Fruit fly (Drosophila melanogaster) whole organism, prepupa: ENCODE measurements around the gene CG43402.

ENCODE experiments used
- Blimp-1 ChIP-seq: fragments of 200-800 bp; sonication (Bioruptor generic); optimal IDR thresholded peaks from 3 replicates; lab custom pipeline; 2017; ENCODE audit warnings: missing biosample characterization, missing genetic modification characterization, mild to moderate bottlenecking, moderate library complexity, missing genetic modification reagents
- CG10669 ChIP-seq: fragments of 200-800 bp; sonication (Bioruptor generic); optimal IDR thresholded peaks from 3 replicates; lab custom pipeline; 2018; ENCODE audit warnings: missing biosample characterization, mild to moderate bottlenecking, missing genetic modification characterization, moderate library complexity
- CG11294 ChIP-seq: fragments of 200-800 bp; sonication (Bioruptor generic); IDR thresholded peaks from 2 replicates; pipeline ENCODE4 v1.3.6; 2022; ENCODE audit warnings: missing biosample characterization, missing genetic modification characterization
- CG11762 ChIP-seq: fragments of 200-800 bp; sonication (Bioruptor generic); optimal IDR thresholded peaks from 3 replicates; lab custom pipeline; 2016; ENCODE audit warnings: missing biosample characterization, missing genetic modification characterization; ENCODE audit not compliant: insufficient read depth
- CG15336 ChIP-seq: fragments of 200-800 bp; sonication (Bioruptor generic); IDR thresholded peaks from 2 replicates; pipeline ENCODE4 v1.3.6; 2022; ENCODE audit warnings: missing biosample characterization, missing genetic modification characterization
- CG16779 ChIP-seq: fragments of 200-800 bp; sonication (Bioruptor generic); optimal IDR thresholded peaks from 3 replicates; lab custom pipeline; 2017; ENCODE audit warnings: missing biosample characterization, mild to moderate bottlenecking, missing genetic modification characterization
- CG3032 ChIP-seq: fragments of 200-800 bp; optimal IDR thresholded peaks from 2 replicates; lab custom pipeline; 2019; ENCODE audit warnings: missing biosample characterization, mild to moderate bottlenecking, missing genetic modification characterization, moderate library complexity
- CG31627 ChIP-seq: fragments of 200-800 bp; sonication (Bioruptor generic); optimal IDR thresholded peaks from 3 replicates; lab custom pipeline; 2016; ENCODE audit warnings: missing biosample characterization, missing genetic modification characterization
- CG32006 ChIP-seq: fragments of 200-800 bp; sonication (Bioruptor generic); optimal IDR thresholded peaks from 3 replicates; lab custom pipeline; 2017; ENCODE audit warnings: missing biosample characterization, mild to moderate bottlenecking, missing genetic modification characterization
- CG34406 ChIP-seq: fragments of 200-800 bp; sonication (Bioruptor generic); optimal IDR thresholded peaks from 3 replicates; lab custom pipeline; 2016; ENCODE audit warnings: missing biosample characterization, missing genetic modification characterization
- CG3919 ChIP-seq: fragments of 200-800 bp; sonication (Bioruptor generic); optimal IDR thresholded peaks from 3 replicates; lab custom pipeline; 2016; ENCODE audit warnings: missing biosample characterization, missing genetic modification characterization
- CG6276 ChIP-seq: fragments of 200-800 bp; sonication (Bioruptor generic); optimal IDR thresholded peaks from 2 replicates; lab custom pipeline; 2017; ENCODE audit warnings: missing biosample characterization, mild to moderate bottlenecking, missing genetic modification characterization
- CG6792 ChIP-seq: fragments of 200-800 bp; sonication (Bioruptor generic); optimal IDR thresholded peaks from 3 replicates; lab custom pipeline; 2016; ENCODE audit warnings: missing biosample characterization, missing genetic modification characterization
- CG7368 ChIP-seq: fragments of 200-800 bp; sonication (Bioruptor generic); optimal IDR thresholded peaks from 3 replicates; lab custom pipeline; 2016; ENCODE audit warnings: missing biosample characterization, missing genetic modification characterization
- CG8632 ChIP-seq: fragments of 200-800 bp; sonication (Bioruptor generic); optimal IDR thresholded peaks from 3 replicates; lab custom pipeline; 2016; ENCODE audit warnings: missing biosample characterization, missing genetic modification characterization
- CG9139 ChIP-seq: fragments of 200-800 bp; sonication (Bioruptor generic); optimal IDR thresholded peaks from 3 replicates; lab custom pipeline; 2017; ENCODE audit warnings: missing biosample characterization, mild to moderate bottlenecking, missing genetic modification characterization
- Eip75B ChIP-seq: fragments of 200-800 bp; sonication (Bioruptor generic); optimal IDR thresholded peaks from 3 replicates; lab custom pipeline; 2016; ENCODE audit warnings: missing biosample characterization, missing genetic modification characterization
- Eip78C ChIP-seq: fragments of 200-800 bp; sonication (Bioruptor generic); peaks from one replicate; lab custom pipeline; 2016; ENCODE audit warnings: missing biosample characterization, missing genetic modification characterization
- Eip93F ChIP-seq: fragments of 200-800 bp; sonication (Bioruptor generic); optimal IDR thresholded peaks from 2 replicates; lab custom pipeline; 2016; ENCODE audit warnings: missing biosample characterization, mild to moderate bottlenecking, missing genetic modification characterization
- Ets21C ChIP-seq: fragments of 200-800 bp; sonication (Bioruptor generic); optimal IDR thresholded peaks from 3 replicates; lab custom pipeline; 2016; ENCODE audit warnings: missing biosample characterization, missing genetic modification characterization
- Gug ChIP-seq: fragments of 200-800 bp; sonication (Bioruptor generic); IDR thresholded peaks from 2 replicates; pipeline ENCODE4 v1.3.6; 2022; ENCODE audit warnings: missing biosample characterization, missing genetic modification characterization
- Hr4 ChIP-seq: fragments of 200-800 bp; sonication (Bioruptor generic); optimal IDR thresholded peaks from 3 replicates; lab custom pipeline; 2016; ENCODE audit warnings: missing biosample characterization, missing genetic modification characterization
- Lpt ChIP-seq: fragments of 200-800 bp; sonication (Bioruptor generic); optimal IDR thresholded peaks from 3 replicates; lab custom pipeline; 2016; ENCODE audit warnings: missing biosample characterization, missing genetic modification characterization
- Met ChIP-seq: fragments of 200-800 bp; sonication (Bioruptor generic); optimal IDR thresholded peaks from 3 replicates; lab custom pipeline; 2016; ENCODE audit warnings: missing biosample characterization, missing genetic modification characterization
- OdsH ChIP-seq: fragments of 200-800 bp; sonication (Bioruptor generic); optimal IDR thresholded peaks from 3 replicates; lab custom pipeline; 2016; ENCODE audit warnings: missing biosample characterization, missing genetic modification characterization
- Smox ChIP-seq: fragments of 200-800 bp; sonication (Bioruptor generic); optimal IDR thresholded peaks from 3 replicates; lab custom pipeline; 2016; ENCODE audit warnings: missing biosample characterization, missing genetic modification characterization
- Sox102F ChIP-seq: fragments of 200-800 bp; sonication (Bioruptor generic); optimal IDR thresholded peaks from 2 replicates; lab custom pipeline; 2016; ENCODE audit warnings: missing biosample characterization, mild to moderate bottlenecking, missing genetic modification characterization
- Sox14 ChIP-seq: fragments of 200-800 bp; sonication (Bioruptor generic); optimal IDR thresholded peaks from 3 replicates; lab custom pipeline; 2016; ENCODE audit warnings: missing biosample characterization, missing genetic modification characterization
- Sox15 ChIP-seq: fragments of 200-800 bp; sonication (Bioruptor generic); optimal IDR thresholded peaks from 3 replicates; lab custom pipeline; 2016; ENCODE audit warnings: missing biosample characterization, missing genetic modification characterization
- achi ChIP-seq: fragments of 200-800 bp; sonication (Bioruptor generic); optimal IDR thresholded peaks from 3 replicates; lab custom pipeline; 2016; ENCODE audit warnings: missing biosample characterization, missing genetic modification characterization
- acj6 ChIP-seq: fragments of 200-800 bp; sonication (Bioruptor generic); optimal IDR thresholded peaks from 3 replicates; lab custom pipeline; 2016; ENCODE audit warnings: missing biosample characterization, missing genetic modification characterization
- cyc ChIP-seq: fragments of 200-800 bp; sonication (Bioruptor generic); optimal IDR thresholded peaks from 3 replicates; lab custom pipeline; 2016; ENCODE audit warnings: missing biosample characterization, missing genetic modification characterization
- dsx ChIP-seq: fragments of 200-800 bp; optimal IDR thresholded peaks from 3 replicates; lab custom pipeline; 2019; ENCODE audit warnings: missing biosample characterization, mild to moderate bottlenecking, missing genetic modification characterization, moderate library complexity; ENCODE audit not compliant: poor library complexity, severe bottlenecking
- eg ChIP-seq: fragments of 200-800 bp; sonication (Bioruptor generic); IDR thresholded peaks from 3 replicates; pipeline ENCODE4 v1.3.6; 2022; ENCODE audit warnings: missing biosample characterization, missing genetic modification characterization
- esn ChIP-seq: fragments of 200-800 bp; sonication (Bioruptor generic); optimal IDR thresholded peaks from 2 replicates; lab custom pipeline; 2016; ENCODE audit warnings: missing biosample characterization, mild to moderate bottlenecking, missing genetic modification characterization, moderate library complexity
- fd85E ChIP-seq: fragments of 200-800 bp; sonication (Bioruptor generic); optimal IDR thresholded peaks from 3 replicates; lab custom pipeline; 2016; ENCODE audit warnings: missing biosample characterization, missing genetic modification characterization
- lz ChIP-seq: fragments of 200-800 bp; sonication (Bioruptor generic); optimal IDR thresholded peaks from 3 replicates; lab custom pipeline; 2016; ENCODE audit warnings: missing biosample characterization, missing genetic modification characterization
- salr ChIP-seq, 2 experiments: fragments of 200-800 bp; sonication (Bioruptor generic); optimal IDR thresholded peaks; 3 replicates each; lab custom pipeline; 2016 to 2018; ENCODE audit warnings: missing biosample characterization in 2 of 2, missing genetic modification characterization in 2 of 2, mild to moderate bottlenecking in 1 of 2
- ss ChIP-seq, 2 experiments: fragments of 200-800 bp; sonication (Bioruptor generic); optimal IDR thresholded peaks; 2 replicates in 1 of 2; 3 replicates in 1 of 2; lab custom pipeline; 2017 to 2018; ENCODE audit warnings: mild to moderate bottlenecking in 2 of 2, missing biosample characterization in 2 of 2, missing genetic modification characterization in 2 of 2, moderate library complexity in 1 of 2
- svp ChIP-seq: fragments of 200-800 bp; sonication (Bioruptor generic); peaks from one replicate; lab custom pipeline; 2016; ENCODE audit warnings: missing biosample characterization, missing genetic modification characterization
- topi ChIP-seq: fragments of 200-800 bp; sonication (Bioruptor generic); optimal IDR thresholded peaks from 3 replicates; lab custom pipeline; 2016; ENCODE audit warnings: missing biosample characterization, missing genetic modification characterization
- vri ChIP-seq: fragments of 200-800 bp; sonication (Bioruptor generic); optimal IDR thresholded peaks from 3 replicates; lab custom pipeline; 2016; ENCODE audit warnings: missing biosample characterization, mild to moderate bottlenecking, missing genetic modification characterization

The CG43402 gene

dm6 chr2L:1409695-1410094 is 32.7 kb upstream of the CG43402 start (continued):
- TF ChIP-seq topi (GFP tag; lab: Kevin White, UChicago) (peak; percentile 62), CG3919 (GFP tag; lab: Kevin White, UChicago) (peak; percentile 58), CG6792 (GFP tag; lab: Kevin White, UChicago) (peak; percentile 31), OdsH (GFP tag; lab: Kevin White, UChicago) (peak; percentile 52), CG31627 (GFP tag; lab: Kevin White, UChicago) (peak; percentile 54), CG7368 (GFP tag; lab: Kevin White, UChicago) (peak; percentile 25), dsx (GFP tag; lab: Kevin White, UChicago) (peak; percentile 38), CG11762 (GFP tag; lab: Kevin White, UChicago) (no peak), salr (GFP tag; optimal IDR thresholded peaks at IDR 0.05; lab: Kevin White, UChicago) (peak in 1 of 2 experiments; percentile 26), CG15336 (GFP tag; lab: Robert Waterston, UW) (no peak), Hr4 (no peak), Sox14 (GFP tag; lab: Kevin White, UChicago) (peak; percentile 68), fd85E (GFP tag; lab: Kevin White, UChicago) (no peak), Ets21C (GFP tag; lab: Kevin White, UChicago) (peak; percentile 36)

- TF ChIP-seq OdsH (GFP tag; lab: Kevin White, UChicago): no peak
- TF ChIP-seq Eip78C (GFP tag; lab: Kevin White, UChicago): no peak
- no peak for TF ChIP-seq CG10669 (GFP tag; lab: Kevin White, UChicago)
- TF ChIP-seq CG11294: no peak
- TF ChIP-seq eg (GFP tag; lab: Robert Waterston, UW): no peak
- TF ChIP-seq Eip75B (GFP tag; lab: Kevin White, UChicago): no peak
- TF ChIP-seq CG32006 (GFP tag; lab: Kevin White, UChicago): no peak
- no peak for TF ChIP-seq Sox102F (GFP tag; lab: Kevin White, UChicago)
- TF ChIP-seq svp (GFP tag; lab: Kevin White, UChicago): no peak
- TF ChIP-seq CG3919 (GFP tag; lab: Kevin White, UChicago): no peak
- no peak for TF ChIP-seq CG8632 (GFP tag; lab: Kevin White, UChicago)
- no peak for TF ChIP-seq Met (GFP tag; lab: Kevin White, UChicago)
- no peak for TF ChIP-seq dsx (GFP tag; lab: Kevin White, UChicago)
- no peak for TF ChIP-seq CG11762 (GFP tag; lab: Kevin White, UChicago)
- TF ChIP-seq Blimp-1 (GFP tag; lab: Kevin White, UChicago): no peak
- no peak for TF ChIP-seq Sox14 (GFP tag; lab: Kevin White, UChicago)
- TF ChIP-seq CG3032 (tag; lab: Kevin White, UChicago): no peak
- no peak for TF ChIP-seq CG7368 (GFP tag; lab: Kevin White, UChicago)
Measured at dm6 chr2L:1410780-1411625, 31.4 kb upstream of the CG43402 start.

DNA sequence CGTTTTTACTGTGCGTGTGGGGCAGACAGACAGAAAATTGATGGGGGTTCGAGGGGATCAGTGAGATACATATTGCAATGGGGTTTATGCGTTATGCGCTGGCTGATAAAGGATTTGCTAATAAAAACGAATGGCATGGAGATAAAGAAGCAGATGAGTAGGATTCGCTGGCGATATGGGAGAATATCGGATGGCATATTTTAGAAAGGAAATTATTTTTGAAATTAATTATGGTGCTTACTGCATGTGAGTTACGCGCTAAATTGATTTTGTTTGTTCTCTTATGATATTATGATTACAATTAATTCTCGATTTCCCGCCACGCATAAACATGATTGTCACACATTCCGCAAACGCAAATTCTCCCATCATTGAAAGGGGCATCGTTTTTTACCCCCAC is 29.7 kb upstream of the CG43402 start:
- TF ChIP-seq Lpt (GFP tag; lab: Kevin White, UChicago) (no peak), lz (GFP tag; lab: Kevin White, UChicago) (peak; percentile 68), CG6276 (no peak), Sox15 (GFP tag; lab: Kevin White, UChicago) (peak; percentile 34), vri (GFP tag; lab: Kevin White, UChicago) (peak; percentile 48), ss (GFP tag; optimal IDR thresholded peaks at IDR 0.05; lab: Kevin White, UChicago) (peak; percentile 52 to 60), eg (GFP tag; lab: Robert Waterston, UW) (no peak), CG32006 (GFP tag; lab: Kevin White, UChicago) (peak; percentile 47), CG11762 (GFP tag; lab: Kevin White, UChicago) (peak; percentile 39), CG34406 (GFP tag; lab: Kevin White, UChicago) (peak; percentile 51), CG10669 (GFP tag; lab: Kevin White, UChicago) (peak; percentile 67), CG15336 (GFP tag; lab: Robert Waterston, UW) (0 out of 2 replicates have a peak, but pooled peaks have one; percentile 34), CG16779 (no peak), Hr4 (peak; percentile 32), dsx (GFP tag; lab: Kevin White, UChicago) (no peak), acj6 (GFP tag; lab: Kevin White, UChicago) (peak; percentile 61), Smox (GFP tag; lab: Kevin White, UChicago) (peak; percentile 70), Met (GFP tag; lab: Kevin White, UChicago) (peak; percentile 80), CG9139 (GFP tag; lab: Kevin White, UChicago) (no peak), svp (GFP tag; lab: Kevin White, UChicago) (peak; percentile 85), cyc (GFP tag; lab: Kevin White, UChicago) (peak; percentile 69), Eip93F (GFP tag; lab: Kevin White, UChicago) (no peak), CG6792 (GFP tag; lab: Kevin White, UChicago) (peak; percentile 64), achi (GFP tag; lab: Kevin White, UChicago) (peak; percentile 47), Eip75B (GFP tag; lab: Kevin White, UChicago) (peak; percentile 67), esn (GFP tag; lab: Kevin White, UChicago) (peak; percentile 83), Gug (no peak), Blimp-1 (GFP tag; lab: Kevin White, UChicago) (peak; percentile 64)
